Fruit fly (Drosophila melanogaster) whole organism, embryonic: ENCODE measurements around the gene CG34253.

Experiments
- HLH54F ChIP-seq: fragments of 200-800 bp; sonication (Bioruptor generic); optimal IDR thresholded peaks from 3 replicates; lab custom pipeline; 2016; ENCODE audit warnings: missing biosample characterization, missing genetic modification characterization
- unc-4 ChIP-seq: fragments of 200-800 bp; sonication (Bioruptor generic); IDR thresholded peaks from 2 replicates; pipeline ENCODE4 v1.3.6; 2022; ENCODE audit warnings: missing biosample characterization, missing genetic modification characterization; ENCODE audit not compliant: partially characterized antibody

- no peak for TF ChIP-seq unc-4 (GFP tag; lab: Robert Waterston, UW)
- no peak for TF ChIP-seq HLH54F
Observed at dm6 chr3L:18040017-18040416, 47.1 kb downstream of the CG34253 start, which contains the start of gene CG32192.
